Fruit fly (Drosophila melanogaster) whole organism, embryonic: Measurements from ENCODE around the gene Alh.

Experiments used
- Abd-B ChIP-seq: fragments of 200-800 bp; sonication (Bioruptor generic); optimal IDR thresholded peaks from 2 replicates; lab custom pipeline; 2018; ENCODE audit warnings: missing biosample characterization, mild to moderate bottlenecking, missing genetic modification characterization, moderate library complexity
- B-H2 ChIP-seq: fragments of 200-800 bp; sonication (Bioruptor generic); optimal IDR thresholded peaks from 2 replicates; lab custom pipeline; 2018; ENCODE audit warnings: missing biosample characterization, mild to moderate bottlenecking, missing genetic modification characterization
- Blimp-1 ChIP-seq: fragments of 200-800 bp; sonication (Bioruptor generic); optimal IDR thresholded peaks from 3 replicates; lab custom pipeline; 2018; ENCODE audit warnings: missing biosample characterization, missing genetic modification characterization, mild to moderate bottlenecking, moderate library complexity, missing genetic modification reagents
- CG10267 ChIP-seq: fragments of 200-800 bp; sonication (Bioruptor generic); optimal IDR thresholded peaks from 2 replicates; lab custom pipeline; 2018; ENCODE audit warnings: missing biosample characterization, mild to moderate bottlenecking, missing genetic modification characterization, moderate library complexity
- CG10462 ChIP-seq: fragments of 200-800 bp; sonication (Bioruptor generic); optimal IDR thresholded peaks from 2 replicates; lab custom pipeline; 2016; ENCODE audit warnings: missing biosample characterization, missing genetic modification characterization
- CG11723 ChIP-seq: fragments of 200-800 bp; sonication (Bioruptor generic); optimal IDR thresholded peaks from 2 replicates; lab custom pipeline; 2017; ENCODE audit warnings: missing biosample characterization, mild to moderate bottlenecking, missing genetic modification characterization
- CG13296 ChIP-seq: fragments of 200-800 bp; sonication (Bioruptor generic); optimal IDR thresholded peaks from 3 replicates; lab custom pipeline; 2018; ENCODE audit warnings: missing biosample characterization, mild to moderate bottlenecking, missing genetic modification characterization
- CG14710 ChIP-seq: fragments of 200-800 bp; sonication (Bioruptor generic); optimal IDR thresholded peaks from 3 replicates; lab custom pipeline; 2019; ENCODE audit warnings: missing biosample characterization, mild to moderate bottlenecking, missing genetic modification characterization, moderate library complexity
- CG2116 ChIP-seq: fragments of 200-800 bp; sonication (Bioruptor generic); optimal IDR thresholded peaks from 3 replicates; lab custom pipeline; 2018; ENCODE audit warnings: missing biosample characterization, mild to moderate bottlenecking, missing genetic modification characterization
- CG2678 ChIP-seq: fragments of 200-800 bp; sonication (Bioruptor generic); optimal IDR thresholded peaks from 3 replicates; lab custom pipeline; 2019; ENCODE audit warnings: missing biosample characterization, mild to moderate bottlenecking, missing genetic modification characterization, moderate library complexity
- CG31365 ChIP-seq: fragments of 200-800 bp; sonication (Bioruptor generic); optimal IDR thresholded peaks from 2 replicates; lab custom pipeline; 2018; ENCODE audit warnings: missing biosample characterization, mild to moderate bottlenecking, missing genetic modification characterization
- CG34224 ChIP-seq: fragments of 200-800 bp; sonication (Bioruptor generic); IDR thresholded peaks from 3 replicates; pipeline ENCODE4 v1.3.6; 2022; ENCODE audit warnings: missing biosample characterization, missing genetic modification characterization; ENCODE audit not compliant: partially characterized antibody
- CG7271 ChIP-seq: fragments of 200-800 bp; sonication (Bioruptor generic); optimal IDR thresholded peaks from 2 replicates; lab custom pipeline; 2018; ENCODE audit warnings: missing biosample characterization, mild to moderate bottlenecking, missing genetic modification characterization, moderate library complexity
- CG7745 ChIP-seq: fragments of 200-800 bp; sonication (Bioruptor generic); optimal IDR thresholded peaks from 2 replicates; lab custom pipeline; 2018; ENCODE audit warnings: missing biosample characterization, mild to moderate bottlenecking, missing genetic modification characterization, moderate library complexity
- CG7928 ChIP-seq: fragments of 200-800 bp; sonication (Bioruptor generic); optimal IDR thresholded peaks from 2 replicates; lab custom pipeline; 2017; ENCODE audit warnings: missing biosample characterization, mild to moderate bottlenecking, missing genetic modification characterization
- CG9932 ChIP-seq: fragments of 200-800 bp; sonication (Bioruptor generic); IDR thresholded peaks from 2 replicates; pipeline ENCODE4 v1.3.6; 2022; ENCODE audit warnings: missing biosample characterization, missing genetic modification characterization
- CoRest ChIP-seq: fragments of 200-800 bp; sonication (Bioruptor generic); optimal IDR thresholded peaks from 3 replicates; lab custom pipeline; 2018; ENCODE audit warnings: missing biosample characterization, mild to moderate bottlenecking, missing genetic modification characterization, moderate library complexity
- Drgx ChIP-seq: fragments of 200-800 bp; sonication (Bioruptor generic); IDR thresholded peaks from 2 replicates; pipeline ENCODE4 v1.3.6; 2022; ENCODE audit warnings: missing biosample characterization, missing genetic modification characterization
- HLHmδ ChIP-seq: fragments of 200-800 bp; sonication (Bioruptor generic); optimal IDR thresholded peaks from 2 replicates; lab custom pipeline; 2018; ENCODE audit warnings: missing biosample characterization, mild to moderate bottlenecking, missing genetic modification characterization, moderate library complexity
- Lhr ChIP-seq: fragments of 200-800 bp; sonication (Bioruptor generic); optimal IDR thresholded peaks from 3 replicates; lab custom pipeline; 2017; ENCODE audit warnings: mild to moderate bottlenecking, missing biosample characterization, missing genetic modification reagents, missing genetic modification characterization
- Lpt ChIP-seq: fragments of >200 bp; optimal IDR thresholded peaks from 2 replicates; lab custom pipeline; 2018; ENCODE audit warnings: missing biosample characterization, missing genetic modification characterization
- NFAT ChIP-seq: fragments of 200-800 bp; sonication (Bioruptor generic); IDR thresholded peaks from 2 replicates; pipeline ENCODE4 v1.3.6; 2022; ENCODE audit warnings: missing biosample characterization, missing genetic modification characterization
- NK7.1 ChIP-seq: fragments of 200-800 bp; sonication (Bioruptor generic); optimal IDR thresholded peaks from 3 replicates; lab custom pipeline; 2016; ENCODE audit warnings: missing biosample characterization, missing genetic modification characterization
- Nf-YC ChIP-seq: fragments of 200-800 bp; optimal IDR thresholded peaks from 3 replicates; lab custom pipeline; 2019; ENCODE audit warnings: missing biosample characterization, mild to moderate bottlenecking, missing genetic modification characterization, moderate library complexity
- Rfx ChIP-seq: fragments of 200-800 bp; sonication (Bioruptor generic); IDR thresholded peaks from 2 replicates; pipeline ENCODE4 v1.3.6; 2022; ENCODE audit warnings: missing biosample characterization, missing genetic modification characterization
- Sry-β ChIP-seq: fragments of 200-800 bp; sonication (Bioruptor generic); optimal IDR thresholded peaks from 2 replicates; lab custom pipeline; 2018; ENCODE audit warnings: missing biosample characterization, mild to moderate bottlenecking, missing genetic modification characterization, moderate library complexity
- Sry-δ ChIP-seq: fragments of 200-800 bp; sonication (Bioruptor generic); optimal IDR thresholded peaks from 2 replicates; lab custom pipeline; 2016; ENCODE audit warnings: missing biosample characterization, missing genetic modification characterization
- Ssrp ChIP-seq: fragments of 200-800 bp; sonication (Bioruptor generic); optimal IDR thresholded peaks from 2 replicates; lab custom pipeline; 2018; ENCODE audit warnings: missing biosample characterization, mild to moderate bottlenecking, missing genetic modification characterization, moderate library complexity
- TFAM ChIP-seq: fragments of 200-800 bp; sonication (Bioruptor generic); optimal IDR thresholded peaks from 2 replicates; lab custom pipeline; 2017; ENCODE audit warnings: missing biosample characterization, missing genetic modification characterization, inconsistent platforms
- Usf ChIP-seq: fragments of 200-800 bp; sonication (Bioruptor generic); optimal IDR thresholded peaks from 2 replicates; lab custom pipeline; 2017; ENCODE audit warnings: missing genotype, missing biosample characterization, missing genetic modification characterization
- ab ChIP-seq: fragments of 200-800 bp; sonication (Bioruptor generic); optimal IDR thresholded peaks from 2 replicates; lab custom pipeline; 2016; ENCODE audit warnings: missing biosample characterization, missing genetic modification characterization
- abd-A ChIP-seq: fragments of 200-800 bp; sonication (Bioruptor generic); optimal IDR thresholded peaks from 3 replicates; lab custom pipeline; 2019; ENCODE audit warnings: missing biosample characterization, mild to moderate bottlenecking, missing genetic modification characterization, moderate library complexity
- caup ChIP-seq: fragments of 200-800 bp; sonication (Bioruptor generic); optimal IDR thresholded peaks from 3 replicates; lab custom pipeline; 2017; ENCODE audit warnings: missing biosample characterization, mild to moderate bottlenecking, missing genetic modification characterization, moderate library complexity; ENCODE audit not compliant: severe bottlenecking
- chinmo ChIP-seq: fragments of 200-800 bp; sonication (Bioruptor generic); IDR thresholded peaks from 4 replicates; pipeline ENCODE4 v1.3.6; 2022; ENCODE audit warnings: missing biosample characterization, missing genetic modification characterization; ENCODE audit not compliant: partially characterized antibody
- dmrt11E ChIP-seq: fragments of 200-800 bp; sonication (Bioruptor generic); optimal IDR thresholded peaks from 3 replicates; lab custom pipeline; 2018; ENCODE audit warnings: missing biosample characterization, mild to moderate bottlenecking, missing genetic modification characterization, moderate library complexity
- ems ChIP-seq: fragments of 200-800 bp; sonication (Bioruptor generic); optimal IDR thresholded peaks from 3 replicates; lab custom pipeline; 2016; ENCODE audit warnings: missing biosample characterization, missing genetic modification characterization
- en ChIP-seq: fragments of 200-800 bp; sonication (Bioruptor generic); optimal IDR thresholded peaks from 2 replicates; lab custom pipeline; 2016; ENCODE audit warnings: missing biosample characterization, missing genetic modification characterization
- fd96Cb ChIP-seq: fragments of 200-800 bp; sonication (Bioruptor generic); optimal IDR thresholded peaks from 2 replicates; lab custom pipeline; 2018; ENCODE audit warnings: missing biosample characterization, mild to moderate bottlenecking, missing genetic modification characterization, moderate library complexity
- gem ChIP-seq: fragments of 200-800 bp; sonication (Bioruptor generic); optimal IDR thresholded peaks from 2 replicates; lab custom pipeline; 2019; ENCODE audit warnings: missing biosample characterization, mild to moderate bottlenecking, missing genetic modification characterization, moderate library complexity
- lbe ChIP-seq: fragments of 200-800 bp; sonication (Bioruptor generic); optimal IDR thresholded peaks from 2 replicates; lab custom pipeline; 2016; ENCODE audit warnings: missing biosample characterization, mild to moderate bottlenecking, missing genetic modification characterization
- mam ChIP-seq: fragments of 200-800 bp; sonication (Bioruptor generic); optimal IDR thresholded peaks from 3 replicates; lab custom pipeline; 2016; ENCODE audit warnings: missing biosample characterization, missing genetic modification characterization
- otp ChIP-seq: fragments of 200-800 bp; sonication (Bioruptor generic); IDR thresholded peaks from 3 replicates; pipeline ENCODE4, ENCODE4 v1.3.6; 2022; ENCODE audit warnings: missing biosample characterization, missing genetic modification characterization
- trem ChIP-seq: fragments of 200-800 bp; optimal IDR thresholded peaks from 3 replicates; lab custom pipeline; 2019; ENCODE audit warnings: missing biosample characterization, mild to moderate bottlenecking, missing genetic modification characterization, moderate library complexity
- usp ChIP-seq: fragments of >200 bp; optimal IDR thresholded peaks from 2 replicates; lab custom pipeline; 2017; ENCODE audit warnings: missing biosample characterization, missing genetic modification characterization
- wdn ChIP-seq: fragments of 200-800 bp; sonication (Bioruptor generic); IDR thresholded peaks from 2 replicates; pipeline ENCODE4 v1.3.6; 2022; ENCODE audit warnings: missing biosample characterization, missing genetic modification characterization
- wek ChIP-seq: fragments of 200-800 bp; sonication (Bioruptor generic); optimal IDR thresholded peaks from 3 replicates; lab custom pipeline; 2018; ENCODE audit warnings: missing biosample characterization, mild to moderate bottlenecking, missing genetic modification characterization, moderate library complexity
- zen2 ChIP-seq: fragments of 200-800 bp; sonication (Bioruptor generic); IDR thresholded peaks from 3 replicates; pipeline ENCODE4 v1.3.6; 2022; ENCODE audit warnings: missing biosample characterization, missing genetic modification characterization; ENCODE audit not compliant: partially characterized antibody
- zf30C ChIP-seq: fragments of 200-800 bp; sonication (Bioruptor generic); optimal IDR thresholded peaks from 3 replicates; lab custom pipeline; 2018; ENCODE audit warnings: missing biosample characterization, mild to moderate bottlenecking, missing genetic modification characterization

The Alh gene

DNA sequence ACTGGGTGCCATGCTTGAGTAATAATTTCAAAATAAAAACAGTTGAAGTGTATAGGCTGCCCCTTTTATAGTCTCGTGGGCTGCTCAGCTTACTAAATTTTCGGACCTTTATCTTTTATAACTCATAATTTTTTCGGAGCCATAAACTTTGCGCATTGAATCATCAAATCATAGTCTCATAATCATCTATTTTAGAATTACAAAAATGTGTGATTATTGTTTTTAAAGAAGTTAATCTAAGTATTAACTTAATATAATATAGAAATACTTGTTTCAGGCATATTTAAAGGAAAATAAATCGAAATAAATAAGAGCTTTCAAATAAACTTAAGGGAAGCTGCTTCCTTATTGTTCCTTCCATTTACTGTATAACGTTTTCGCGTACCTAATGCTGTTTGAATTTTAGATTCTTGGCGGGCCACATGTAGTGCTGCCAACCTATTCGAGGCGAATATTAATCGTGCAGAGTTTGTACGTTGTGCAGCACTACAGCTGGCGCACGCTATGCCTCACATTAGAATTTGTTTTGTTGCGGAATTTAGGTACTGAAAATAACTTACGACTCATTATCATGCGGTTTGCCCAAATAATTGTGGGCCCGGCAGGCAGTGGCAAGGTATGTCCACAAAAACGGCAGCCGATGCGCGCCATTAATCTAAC is 20.4 kb upstream of the Alh start, which contains the start of the genes CG14610 and CG2656 (continued):
- TF ChIP-seq CoRest (tag; lab: Kevin White, UChicago) (peak; percentile 56), zen2 (GFP tag; lab: Robert Waterston, UW) (no peak; the same call in 2 of the 3 replicates), Nf-YC (tag; lab: Kevin White, UChicago) (peak; percentile 28), TFAM (no peak), CG2116 (GFP tag; lab: Kevin White, UChicago) (peak; percentile 69), Blimp-1 (GFP tag; lab: Kevin White, UChicago) (peak; percentile 59), CG9932 (GFP tag; lab: Robert Waterston, UW) (peak; percentile 86), wek (GFP tag; lab: Kevin White, UChicago) (peak; percentile 45), lbe (GFP tag; lab: Kevin White, UChicago) (no peak), mam (GFP tag; lab: Kevin White, UChicago) (peak; percentile 88), Sry-δ (GFP tag; lab: Kevin White, UChicago) (peak; percentile 70), NFAT (GFP tag; lab: Robert Waterston, UW) (peak; percentile 67), CG31365 (tag; lab: Kevin White, UChicago) (peak; percentile 15), otp (GFP tag; lab: Robert Waterston, UW) (0 out of 3 replicates have a peak, but pooled peaks have one; percentile 34), CG7745 (no peak), CG2678 (tag; lab: Kevin White, UChicago) (no peak), ems (GFP tag; lab: Kevin White, UChicago) (peak; percentile 86), Usf (GFP tag; lab: Kevin White, UChicago) (peak; percentile 3), Lpt (no peak), wdn (GFP tag; lab: Robert Waterston, UW) (0 out of 2 replicates have a peak, but pooled peaks have one; percentile 44), B-H2 (GFP tag; lab: Kevin White, UChicago) (peak; percentile 80), Ssrp (tag; lab: Kevin White, UChicago) (peak; percentile 27), CG7271 (tag; lab: Kevin White, UChicago) (no peak), CG13296 (GFP tag; lab: Kevin White, UChicago) (peak; percentile 36), en (GFP tag; lab: Kevin White, UChicago) (peak; percentile 59), ab (GFP tag; lab: Kevin White, UChicago) (no peak), abd-A (tag; lab: Kevin White, UChicago) (no peak), CG10462 (GFP tag; lab: Kevin White, UChicago) (peak; percentile 55), Drgx (peak; percentile 19; the same call in 1 of the 2 replicates), zf30C (no peak), dmrt11E (tag; lab: Kevin White, UChicago) (peak; percentile 37), chinmo (GFP tag; lab: Robert Waterston, UW) (no peak), CG11723 (GFP tag; lab: Kevin White, UChicago) (peak; percentile 65), CG14710 (peak; percentile 67), CG34224 (GFP tag; lab: Robert Waterston, UW) (peak; percentile 28; the same call in 2 of the 3 replicates), Rfx (GFP tag; lab: Robert Waterston, UW) (peak; percentile 85), gem (peak; percentile 70), Lhr (peak; percentile 42), caup (peak; percentile 78), CG7928 (GFP tag; lab: Kevin White, UChicago) (peak; percentile 20), fd96Cb (tag; lab: Kevin White, UChicago) (peak; percentile 37), HLHmδ (no peak), Abd-B (GFP tag; lab: Kevin White, UChicago) (peak; percentile 39), usp (GFP tag; lab: Kevin White, UChicago) (no peak), trem (tag; lab: Kevin White, UChicago) (peak; percentile 100), NK7.1 (peak; percentile 54), CG10267 (tag; lab: Kevin White, UChicago) (peak; percentile 99), Sry-β (GFP tag; lab: Kevin White, UChicago) (no peak)
